Worm (Caenorhabditis elegans) whole organism, early embryonic: ENCODE data around the gene drap-1.

Experiments
- F13C5.2 ChIP-seq: sonication (generic microtip); optimal IDR thresholded peaks from 2 replicates; lab custom pipeline; 2017; ENCODE audit warnings: mild to moderate bottlenecking, missing genetic modification characterization, inconsistent platforms, missing compliant biosample characterization
- ama-1 ChIP-seq: fragments of 150-350 bp; optimal IDR thresholded peaks from 2 replicates; lab custom pipeline; 2014
- ceh-13 ChIP-seq: fragments of 200-800 bp; sonication (Bioruptor generic); optimal IDR thresholded peaks from 2 replicates; lab custom pipeline; 2018; ENCODE audit warnings: mild to moderate bottlenecking, missing genetic modification characterization, missing compliant biosample characterization
- ets-7 ChIP-seq: sonication (generic microtip); optimal IDR thresholded peaks from 2 replicates; lab custom pipeline; 2016; ENCODE audit warnings: missing genotype, missing genetic modification characterization, missing compliant biosample characterization
- hmbx-1 ChIP-seq: sonication (generic microtip); optimal IDR thresholded peaks from 2 replicates; lab custom pipeline; 2016; ENCODE audit warnings: mild to moderate bottlenecking, missing genetic modification characterization, missing compliant biosample characterization
- pes-1 ChIP-seq: fragments of 200-800 bp; sonication (Bioruptor generic); IDR thresholded peaks from 2 replicates; pipeline ENCODE4 v1.3.6; 2022; ENCODE audit warnings: missing genetic modification reagents, missing genetic modification characterization, missing compliant biosample characterization
- scrt-1 ChIP-seq: fragments of 200-800 bp; sonication (Bioruptor generic); IDR thresholded peaks from 2 replicates; pipeline ENCODE4 v1.3.6; 2022; ENCODE audit warnings: missing genetic modification characterization, missing compliant biosample characterization
- sea-1 ChIP-seq: fragments of 200-800 bp; sonication (Bioruptor generic); conservative IDR thresholded peaks from 2 replicates; pipeline ENCODE4 v1.3.6; 2022; ENCODE audit warnings: missing genetic modification characterization, missing compliant biosample characterization
- tra-4 ChIP-seq: sonication (generic microtip); optimal IDR thresholded peaks from 2 replicates; lab custom pipeline; 2017; ENCODE audit warnings: missing genetic modification characterization, missing compliant biosample characterization

ce11 chrV:9737287-9737686, 7.4 kb downstream of the drap-1 start, which contains the start of gene aqp-4:
- TF ChIP-seq pes-1 (no peak), ets-7 (tag; lab: Kevin White, UChicago) (no peak), hmbx-1 (no peak), ama-1 (no peak), tra-4 (tag; lab: Kevin White, UChicago) (no peak), scrt-1 (GFP tag; lab: Robert Waterston, UW) (no peak), F13C5.2 (tag; lab: Kevin White, UChicago) (no peak), sea-1 (no peak), ceh-13 (GFP tag; lab: Kevin White, UChicago) (no peak)
